Fruit fly (Drosophila melanogaster) whole organism: Measurements from ENCODE around the gene IFT57.

ENCODE experiments used
- CG8478 ChIP-seq: fragments of >200 bp; optimal IDR thresholded peaks from 2 replicates; lab custom pipeline; 2018; ENCODE audit warnings: inconsistent platforms
- Dll ChIP-seq: fragments of >200 bp; optimal IDR thresholded peaks from 2 replicates; lab custom pipeline; 2017
- EcR ChIP-seq, 2 experiments: fragments of >200 bp; optimal IDR thresholded peaks; 2 replicates each; lab custom pipeline; 2017; ENCODE audit warnings: missing biosample characterization in 2 of 2, missing genetic modification characterization in 2 of 2, missing genetic modification reagents in 2 of 2
- pan ChIP-seq: fragments of >200 bp; optimal IDR thresholded peaks from 2 replicates; lab custom pipeline; 2017
- psq ChIP-seq: fragments of >200 bp; optimal IDR thresholded peaks from 2 replicates; lab custom pipeline; 2017
- usp ChIP-seq: fragments of >200 bp; optimal IDR thresholded peaks from 2 replicates; lab custom pipeline; 2017; ENCODE audit warnings: missing biosample characterization, missing genetic modification characterization, mixed read lengths

DNA sequence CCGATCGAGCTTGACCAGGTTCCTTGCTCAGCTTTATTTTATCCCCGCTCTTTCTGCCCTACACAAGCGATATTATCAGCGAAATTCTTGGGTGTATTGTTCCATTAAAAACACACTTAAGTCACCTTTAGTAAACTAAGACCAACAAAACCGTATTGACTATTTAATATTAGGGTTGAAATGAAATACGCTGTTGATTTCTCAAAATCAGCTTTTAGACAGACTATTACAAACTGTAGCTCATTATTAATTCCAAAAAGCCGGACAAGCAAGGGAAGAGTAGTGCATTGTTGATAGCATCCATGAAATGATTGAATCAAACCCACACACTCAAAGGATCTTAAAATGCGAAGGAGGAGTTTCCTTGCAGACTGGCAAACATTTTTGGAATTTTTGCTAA lies 27.7 kb downstream of the IFT57 start:
- no peak for TF ChIP-seq EcR (GFP tag; optimal IDR thresholded peaks at IDR 0.05; lab: Kevin White, UChicago)
- TF ChIP-seq Dll (lab: Kevin White, UChicago), result no peak
- TF ChIP-seq psq (lab: Kevin White, UChicago), result no peak
- TF ChIP-seq usp (GFP tag; lab: Kevin White, UChicago), result no peak
- TF ChIP-seq CG8478 (lab: Kevin White, UChicago), result no peak
- TF ChIP-seq pan (lab: Kevin White, UChicago), result no peak
